Fruit fly (Drosophila melanogaster) whole organism: ENCODE data around the gene Coq3.

Experiments used
- CG8478 ChIP-seq: fragments of >200 bp; optimal IDR thresholded peaks from 2 replicates; lab custom pipeline; 2018; ENCODE audit warnings: inconsistent platforms
- Dll ChIP-seq: fragments of >200 bp; optimal IDR thresholded peaks from 2 replicates; lab custom pipeline; 2017
- EcR ChIP-seq, 2 experiments: fragments of >200 bp; optimal IDR thresholded peaks; 2 replicates each; lab custom pipeline; 2017; ENCODE audit warnings: missing biosample characterization in 2 of 2, missing genetic modification characterization in 2 of 2, missing genetic modification reagents in 2 of 2
- pan ChIP-seq: fragments of >200 bp; optimal IDR thresholded peaks from 2 replicates; lab custom pipeline; 2017
- psq ChIP-seq: fragments of >200 bp; optimal IDR thresholded peaks from 2 replicates; lab custom pipeline; 2017
- usp ChIP-seq: fragments of >200 bp; optimal IDR thresholded peaks from 2 replicates; lab custom pipeline; 2017; ENCODE audit warnings: missing biosample characterization, missing genetic modification characterization, mixed read lengths

Coq3 gene

DNA sequence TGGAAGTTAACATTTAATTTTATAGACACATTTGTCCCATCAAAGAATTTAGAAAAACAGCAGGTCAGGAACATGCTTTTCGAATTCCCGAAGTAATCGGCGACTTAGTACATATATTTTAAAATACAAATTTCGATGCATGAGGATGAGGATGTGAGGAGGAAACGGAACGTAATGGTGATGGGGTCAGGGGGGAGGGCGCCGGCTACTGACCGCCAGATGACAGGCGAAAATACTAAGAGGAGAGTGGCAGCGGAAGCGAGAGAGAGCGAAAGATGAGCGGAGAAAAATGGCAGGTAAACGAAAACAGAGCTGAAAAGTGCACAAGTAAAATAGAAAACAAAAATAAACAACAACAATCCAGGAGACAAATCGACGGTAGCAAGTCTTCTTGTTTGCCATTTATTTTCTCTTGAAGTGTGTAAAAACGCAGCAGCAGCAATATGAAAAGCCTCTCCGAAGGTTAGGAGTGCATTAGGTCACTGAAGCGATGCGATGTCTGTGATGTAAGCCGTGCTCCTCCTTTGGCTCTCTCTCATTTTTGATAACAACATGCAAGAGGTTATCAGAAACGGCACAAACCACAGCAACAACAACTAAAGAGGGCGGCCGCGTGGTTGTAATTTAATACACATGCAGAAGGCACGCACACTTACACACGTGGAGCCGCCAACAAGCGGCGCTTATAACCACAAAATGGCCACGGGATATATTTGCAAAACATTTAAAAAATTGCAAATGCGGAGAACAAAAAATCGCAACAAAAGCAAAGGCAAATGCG, 20.2 kb upstream of the Coq3 start:
- TF ChIP-seq Dll (no peak), CG8478 (lab: Kevin White, UChicago) (no peak), usp (GFP tag; lab: Kevin White, UChicago) (no peak), pan (no peak), EcR (GFP tag; optimal IDR thresholded peaks at IDR 0.05; lab: Kevin White, UChicago) (no peak), psq (no peak)

DNA sequence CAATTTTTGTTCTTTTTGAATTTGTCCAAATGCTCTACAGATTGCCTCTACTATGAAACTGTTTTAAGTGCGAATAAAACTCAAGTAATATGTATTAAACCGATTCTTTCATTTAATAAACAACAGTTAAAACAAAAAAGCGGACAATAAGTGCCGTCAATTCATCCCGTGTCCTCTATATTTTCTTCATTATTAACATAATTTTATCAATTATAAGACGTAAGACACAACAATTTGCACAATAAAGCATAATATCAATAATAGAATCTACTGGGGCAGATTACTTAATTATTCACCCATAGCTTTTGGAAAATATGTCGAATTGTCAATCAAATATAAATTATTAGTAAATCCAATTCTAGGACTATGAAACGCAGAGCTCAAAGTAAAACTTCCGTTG, 14.5 kb upstream of the Coq3 start, which contains the start of gene CG31627:
Gene CG31627, plus strand, starts transcription at position 301 of the 400 bp plus-strand sequence.
- TF ChIP-seq psq (no peak), CG8478 (lab: Kevin White, UChicago) (no peak), pan (no peak), EcR (GFP tag; optimal IDR thresholded peaks at IDR 0.05; lab: Kevin White, UChicago) (no peak), usp (GFP tag; lab: Kevin White, UChicago) (no peak), Dll (no peak)

DNA sequence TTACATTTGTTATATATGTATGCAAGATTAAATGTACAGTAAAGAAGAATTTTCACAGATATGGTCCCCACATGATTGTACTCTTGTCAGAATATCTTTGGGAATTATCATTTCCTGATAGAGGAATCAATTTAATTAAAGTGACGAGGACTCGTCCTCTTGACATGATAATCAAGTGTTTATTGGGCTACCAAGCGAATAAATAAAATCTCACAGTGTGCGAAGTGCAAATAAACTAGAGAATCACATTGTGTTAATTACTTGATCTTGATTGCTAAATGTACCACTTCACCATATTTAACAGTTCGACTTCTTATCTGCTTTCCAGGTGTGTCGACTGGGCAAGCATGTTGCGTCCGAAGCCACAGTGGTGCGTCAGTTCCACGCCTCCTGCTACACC, 11.5 kb upstream of the Coq3 start:
- TF ChIP-seq pan: no peak
- no peak for TF ChIP-seq usp (GFP tag; lab: Kevin White, UChicago)
- TF ChIP-seq Dll: no peak
- no peak for TF ChIP-seq CG8478 (lab: Kevin White, UChicago)
- TF ChIP-seq psq: no peak
- TF ChIP-seq EcR (GFP tag; optimal IDR thresholded peaks at IDR 0.05; lab: Kevin White, UChicago): no peak

DNA sequence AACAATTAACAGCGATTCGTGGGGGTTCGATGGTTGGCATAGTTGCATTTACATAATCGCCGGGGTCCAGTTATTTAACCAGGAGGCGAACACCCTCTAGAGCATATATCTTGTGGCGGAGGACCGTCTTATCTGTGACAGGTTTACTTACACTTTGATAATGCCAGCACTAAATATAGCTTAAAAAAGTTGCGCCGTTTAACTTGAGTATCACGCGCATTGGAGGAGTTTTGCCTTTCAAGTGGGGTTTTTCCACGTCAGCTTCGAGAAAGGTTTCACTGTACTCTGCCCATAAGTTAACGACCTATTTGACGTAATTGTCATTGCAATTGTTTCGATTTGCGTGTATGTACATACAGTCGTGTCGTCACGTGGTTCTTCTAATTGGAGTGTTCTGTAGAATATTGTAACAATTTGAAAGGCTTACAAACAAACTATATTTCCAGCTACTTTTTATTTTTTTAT, 10.8 kb upstream of the Coq3 start:
- TF ChIP-seq EcR (GFP tag; optimal IDR thresholded peaks at IDR 0.05; lab: Kevin White, UChicago) (no peak), usp (GFP tag; lab: Kevin White, UChicago) (no peak), Dll (no peak)

DNA sequence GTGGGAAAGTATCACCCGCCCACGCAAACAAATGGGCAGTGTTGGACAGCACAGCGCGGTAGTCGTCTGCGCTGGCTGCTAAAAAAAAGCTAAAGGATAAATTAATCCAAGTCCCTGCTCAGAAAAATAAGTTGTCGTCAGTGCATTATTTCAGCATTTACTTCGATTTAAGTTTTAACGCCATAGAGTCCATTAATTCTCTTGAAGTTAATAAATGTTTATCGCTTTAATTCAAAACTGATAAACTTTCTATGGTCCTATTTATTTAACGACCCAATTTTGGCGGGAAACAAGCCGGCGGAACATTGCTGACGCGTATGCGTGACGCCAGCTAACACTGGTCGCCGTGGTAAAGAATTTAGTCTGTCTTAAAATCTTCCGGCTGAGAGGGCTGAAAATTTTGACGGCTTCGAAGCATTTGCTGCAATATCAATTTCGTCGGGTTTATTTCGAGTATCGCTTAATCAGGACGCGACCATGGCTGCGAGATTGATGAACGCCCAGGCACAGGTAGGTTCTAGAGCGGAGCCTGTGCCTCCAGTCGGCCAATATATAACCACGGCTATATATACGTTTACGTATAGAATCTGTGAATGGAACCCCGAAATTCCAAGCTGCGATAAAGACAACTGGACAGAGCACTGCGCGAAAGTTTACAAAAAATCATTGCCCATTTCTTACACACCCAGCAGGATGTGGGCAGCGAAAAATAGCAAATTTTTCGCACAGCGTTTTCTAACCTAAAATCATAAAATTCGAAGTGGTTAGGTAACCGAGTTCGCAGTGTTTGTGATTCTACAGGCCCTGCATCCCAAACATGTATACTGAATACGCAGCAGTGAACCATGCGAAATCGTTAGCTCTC, 10.1 kb upstream of the Coq3 start, which contains the start of the genes mAcon1, CG43345 and CG43346:
Gene mAcon1, plus strand, starts transcription at position 276 of the 865 bp plus-strand sequence.
Gene CG43345, minus strand, starts transcription at position 287 of the 865 bp plus-strand sequence.
Gene CG43346, minus strand, starts transcription at position 287 of the 865 bp plus-strand sequence.
- TF ChIP-seq pan (peak; percentile 53), usp (GFP tag; lab: Kevin White, UChicago) (no peak)

DNA sequence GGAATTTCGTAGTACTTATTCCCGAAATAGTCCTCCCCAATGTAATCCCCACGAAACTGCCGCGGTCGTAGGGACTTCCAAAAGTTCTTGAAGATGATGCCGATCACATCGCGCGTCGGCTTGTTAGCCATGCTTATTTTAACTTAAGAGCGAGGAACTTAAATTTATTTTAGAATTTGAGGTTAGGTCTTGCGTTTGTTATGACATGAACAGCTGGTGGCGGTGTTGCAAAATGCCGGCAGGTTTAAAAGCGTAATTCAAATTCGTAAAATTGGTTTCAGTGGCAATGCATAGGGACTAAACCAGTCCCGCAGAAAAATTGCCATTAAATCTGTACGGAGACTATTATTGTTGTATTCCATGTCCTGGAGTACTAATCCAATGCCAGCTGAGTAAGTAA, 8.0 kb upstream of the Coq3 start:
- TF ChIP-seq psq (no peak), Dll (no peak), EcR (GFP tag; optimal IDR thresholded peaks at IDR 0.05; lab: Kevin White, UChicago) (no peak), pan (no peak), CG8478 (lab: Kevin White, UChicago) (no peak), usp (GFP tag; lab: Kevin White, UChicago) (no peak)

DNA sequence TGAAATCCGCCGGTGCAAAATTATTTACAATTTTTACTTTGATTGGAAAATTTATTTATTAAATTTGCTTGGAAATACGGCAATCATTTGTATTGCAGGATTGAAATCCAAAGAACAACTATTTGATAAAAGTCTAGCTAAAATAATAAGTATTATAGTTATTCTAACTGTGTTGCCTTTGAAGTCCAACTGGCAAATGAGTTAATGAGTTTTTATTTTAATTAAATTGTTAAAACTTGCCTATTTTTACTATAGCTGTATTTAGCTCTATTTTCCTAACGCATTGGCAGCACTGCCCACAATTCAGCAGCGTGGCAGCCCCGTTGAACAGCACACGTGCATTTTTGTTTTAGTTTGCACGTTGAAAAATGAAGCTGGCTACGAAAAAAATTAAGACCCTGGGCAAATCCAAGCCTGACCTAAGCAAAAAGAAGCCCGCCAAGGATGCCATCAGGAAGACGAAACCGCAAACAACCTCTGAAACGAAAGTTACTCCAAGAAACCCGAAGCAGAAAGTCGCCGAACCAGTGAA, 5.0 kb upstream of the Coq3 start, which contains the start of gene Noc2:
Gene Noc2, plus strand, starts transcription at position 331 of the 532 bp plus-strand sequence.
- TF ChIP-seq Dll (no peak), CG8478 (lab: Kevin White, UChicago) (no peak), psq (no peak), EcR (GFP tag; optimal IDR thresholded peaks at IDR 0.05; lab: Kevin White, UChicago) (no peak), usp (GFP tag; lab: Kevin White, UChicago) (no peak), pan (no peak)

DNA sequence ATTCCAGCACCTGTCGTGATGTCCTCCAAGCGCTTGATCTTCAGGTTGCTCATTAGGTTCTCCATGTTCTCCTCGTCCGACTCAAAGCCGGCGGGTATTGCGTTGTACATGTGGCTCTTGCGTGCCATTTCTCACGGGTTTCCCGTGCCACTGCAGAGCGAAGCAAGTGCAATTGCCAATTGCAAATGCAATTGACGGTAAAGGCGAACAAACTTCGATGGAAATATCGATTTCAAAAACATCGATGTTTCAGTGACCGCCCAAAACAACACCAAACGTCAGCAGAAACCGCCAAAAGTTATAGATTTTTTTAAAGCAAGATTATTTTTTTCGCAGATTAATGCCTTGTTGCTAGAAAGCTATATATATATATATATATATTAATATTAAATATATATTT, 4.5 kb upstream of the Coq3 start, which contains the start of gene Nbr:
Gene Nbr, minus strand, starts transcription at position 209 of the 400 bp plus-strand sequence.
- TF ChIP-seq Dll (no peak), pan (no peak), usp (GFP tag; lab: Kevin White, UChicago) (no peak), EcR (GFP tag; optimal IDR thresholded peaks at IDR 0.05; lab: Kevin White, UChicago) (no peak), CG8478 (lab: Kevin White, UChicago) (no peak), psq (no peak)

DNA sequence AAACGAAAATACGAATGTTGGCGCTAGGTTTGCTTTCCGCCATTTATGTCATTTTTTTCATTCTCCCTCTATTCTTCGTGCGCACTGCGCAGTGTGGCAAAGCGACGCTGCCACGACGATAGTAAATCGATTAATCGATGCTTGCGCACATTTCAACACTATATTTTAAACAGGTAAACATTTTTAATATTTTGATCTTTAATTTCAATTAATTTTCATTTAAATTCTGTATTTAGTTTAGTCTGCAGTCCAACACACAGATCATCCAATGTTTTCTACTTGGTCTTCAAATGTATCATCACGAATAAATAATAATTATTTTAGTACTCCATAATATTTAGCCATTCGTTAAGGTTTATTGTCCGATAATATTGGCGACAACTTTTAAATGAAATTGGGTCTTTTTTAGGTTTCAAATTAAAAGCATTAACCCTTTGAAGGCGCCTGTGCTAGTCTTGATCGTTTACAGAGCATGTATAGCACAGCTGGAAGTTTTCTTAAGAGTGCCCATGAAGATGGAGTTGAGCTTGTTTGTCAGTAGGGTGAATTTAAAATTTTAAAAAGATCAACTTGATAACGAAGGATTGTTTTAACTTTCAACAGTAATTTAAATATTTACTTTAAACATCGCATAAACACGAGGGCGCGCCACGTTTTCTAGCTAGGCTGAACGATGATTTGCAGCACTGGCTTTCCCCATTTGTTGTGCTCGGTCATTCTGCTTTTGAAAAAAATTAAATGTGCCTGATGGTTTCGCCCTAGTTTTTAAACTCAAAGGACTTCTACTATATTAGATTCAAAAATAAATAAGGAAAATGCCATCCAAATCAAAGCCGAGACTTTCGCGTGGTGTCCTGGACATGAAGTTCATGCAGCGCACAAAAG, 2.0 kb downstream of the Coq3 start, which contains the start of the genes Mpp6 and E2f2:
Gene Mpp6, plus strand, starts transcription at position 133 of the 885 bp plus-strand sequence.
Gene E2f2, minus strand, starts transcription at position 594 of the 885 bp plus-strand sequence.
- TF ChIP-seq pan (no peak), CG8478 (lab: Kevin White, UChicago) (no peak), EcR (GFP tag; optimal IDR thresholded peaks at IDR 0.05; lab: Kevin White, UChicago) (no peak), usp (GFP tag; lab: Kevin White, UChicago) (no peak), psq (peak; percentile 40), Dll (no peak)

DNA sequence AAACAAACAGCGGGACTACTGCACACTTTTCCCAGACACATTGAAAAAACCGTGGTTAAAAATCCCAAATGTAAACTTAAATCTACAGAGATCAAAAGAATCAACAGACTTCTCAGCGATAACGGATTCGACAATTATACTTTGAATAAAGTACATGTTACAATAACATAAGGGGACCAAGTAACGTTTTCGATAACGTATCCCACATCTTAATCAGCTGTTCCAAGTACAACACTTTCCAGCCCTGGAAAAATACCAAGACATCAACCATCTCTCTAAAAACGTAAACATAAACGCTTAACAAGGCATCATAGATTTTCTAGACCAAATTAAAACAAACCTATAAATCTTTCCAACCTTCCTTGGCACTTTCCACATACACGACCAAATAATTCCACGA, 4.6 kb downstream of the Coq3 start:
- TF ChIP-seq Dll (no peak), psq (no peak), CG8478 (lab: Kevin White, UChicago) (no peak), usp (GFP tag; lab: Kevin White, UChicago) (no peak), EcR (GFP tag; optimal IDR thresholded peaks at IDR 0.05; lab: Kevin White, UChicago) (no peak), pan (no peak)

DNA sequence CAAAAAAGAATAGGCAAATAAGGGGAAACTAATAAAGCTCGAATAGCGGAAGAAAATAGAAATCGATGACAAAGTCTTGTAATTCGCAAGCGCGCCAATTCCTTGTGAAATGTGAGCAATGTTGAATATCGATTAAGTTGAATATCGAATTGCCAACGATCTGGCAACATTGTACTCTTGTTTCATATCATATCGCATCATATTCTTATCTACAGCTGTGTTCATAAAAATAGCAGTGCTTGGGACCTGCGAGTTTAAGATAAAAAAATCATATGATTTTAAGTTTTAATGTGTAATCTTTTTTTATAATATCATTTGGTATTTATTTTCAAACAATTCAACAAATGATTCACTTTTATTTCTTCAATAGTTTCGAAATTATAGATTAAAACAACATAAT, 9.4 kb downstream of the Coq3 start:
- TF ChIP-seq EcR (GFP tag; optimal IDR thresholded peaks at IDR 0.05; lab: Kevin White, UChicago) (no peak), pan (no peak), psq (no peak), CG8478 (lab: Kevin White, UChicago) (no peak), Dll (no peak), usp (GFP tag; lab: Kevin White, UChicago) (no peak)
